Worm (Caenorhabditis elegans) whole organism, young adult: ENCODE data around the gene twk-7.
A peak's percentile ranks its signal among the peaks of the same experiment; 100 is the strongest.

Experiments used
- B0261.1 ChIP-seq: sonication (generic microtip); optimal IDR thresholded peaks from 2 replicates; lab custom pipeline; 2016; ENCODE audit warnings: mild to moderate bottlenecking, missing genetic modification characterization, moderate library complexity, missing compliant biosample characterization
- B0336.3 ChIP-seq: fragments of 200-800 bp; sonication (Bioruptor generic); IDR thresholded peaks from 2 replicates; pipeline ENCODE4 v1.3.6; 2022; ENCODE audit warnings: missing genetic modification characterization, missing compliant biosample characterization
- F10E7.11 ChIP-seq: sonication (generic microtip); optimal IDR thresholded peaks from 2 replicates; lab custom pipeline; 2017; ENCODE audit warnings: mild to moderate bottlenecking, missing genetic modification characterization, moderate library complexity, missing compliant biosample characterization
- F22D6.2 ChIP-seq: sonication (generic microtip); optimal IDR thresholded peaks from 2 replicates; lab custom pipeline; 2016; ENCODE audit warnings: mild to moderate bottlenecking, missing genetic modification characterization, missing compliant biosample characterization
- F55B11.4 ChIP-seq: sonication (generic microtip); optimal IDR thresholded peaks from 2 replicates; lab custom pipeline; 2016; ENCODE audit warnings: missing compliant biosample characterization, missing genetic modification characterization, borderline replicate concordance; ENCODE audit not compliant: insufficient read depth
- K12H6.12 ChIP-seq: fragments of 200-800 bp; sonication (Bioruptor generic); optimal IDR thresholded peaks from 2 replicates; lab custom pipeline; 2018; ENCODE audit warnings: mild to moderate bottlenecking, missing genetic modification characterization, missing compliant biosample characterization
- T26A5.8 ChIP-seq: sonication (generic microtip); optimal IDR thresholded peaks from 2 replicates; lab custom pipeline; 2016; ENCODE audit warnings: missing genetic modification characterization, missing compliant biosample characterization
- Y53G8AR.9 ChIP-seq: fragments of 200-800 bp; sonication (Bioruptor generic); conservative IDR thresholded peaks from 2 replicates; pipeline ENCODE4 v1.3.6; 2022; ENCODE audit warnings: missing genetic modification reagents, missing genetic modification characterization, missing compliant biosample characterization
- Y56A3A.18 ChIP-seq: fragments of 200-800 bp; sonication (Bioruptor generic); IDR thresholded peaks from 2 replicates; pipeline ENCODE4 v1.3.6; 2022; ENCODE audit warnings: missing genetic modification reagents, missing genetic modification characterization, missing compliant biosample characterization
- Y79H2A.3 ChIP-seq: fragments of 200-800 bp; sonication (Bioruptor generic); conservative IDR thresholded peaks from 2 replicates; pipeline ENCODE4 v1.3.6; 2022; ENCODE audit warnings: missing genetic modification reagents, missing genetic modification characterization, missing compliant biosample characterization
- aptf-2 ChIP-seq: fragments of 200-800 bp; sonication (Bioruptor generic); conservative IDR thresholded peaks from 2 replicates; pipeline ENCODE4 v1.3.6; 2022; ENCODE audit warnings: missing genetic modification reagents, missing genetic modification characterization, missing compliant biosample characterization
- aptf-3 ChIP-seq: fragments of 200-800 bp; sonication (Bioruptor generic); IDR thresholded peaks from 2 replicates; pipeline ENCODE4 v1.3.6; 2022; ENCODE audit warnings: missing genetic modification characterization, missing compliant biosample characterization
- athp-1 ChIP-seq: sonication (generic microtip); optimal IDR thresholded peaks from 2 replicates; lab custom pipeline; 2017; ENCODE audit warnings: mild to moderate bottlenecking, missing genetic modification characterization, missing compliant biosample characterization
- attf-3 ChIP-seq: fragments of 200-800 bp; sonication (Bioruptor generic); conservative IDR thresholded peaks from 2 replicates; pipeline ENCODE4 v1.3.6; 2022; ENCODE audit warnings: missing genetic modification reagents, missing genetic modification characterization, missing compliant biosample characterization
- bed-1 ChIP-seq: fragments of 200-800 bp; sonication (Bioruptor generic); IDR thresholded peaks from 2 replicates; pipeline ENCODE4 v1.3.6; 2022; ENCODE audit warnings: missing genetic modification reagents, missing genetic modification characterization, missing compliant biosample characterization
- ccch-3 ChIP-seq: fragments of 200-800 bp; sonication (Bioruptor generic); optimal IDR thresholded peaks from 2 replicates; lab custom pipeline; 2018; ENCODE audit warnings: mild to moderate bottlenecking, missing genetic modification characterization, missing compliant biosample characterization
- ceh-27 ChIP-seq: fragments of 200-800 bp; sonication (Bioruptor generic); optimal IDR thresholded peaks from 2 replicates; lab custom pipeline; 2018; ENCODE audit warnings: mild to moderate bottlenecking, missing genetic modification characterization, moderate library complexity, missing compliant biosample characterization
- ceh-40 ChIP-seq: fragments of 200-800 bp; sonication (Bioruptor generic); IDR thresholded peaks from 2 replicates; pipeline ENCODE4 v1.3.6; 2022; ENCODE audit warnings: missing genetic modification characterization, missing compliant biosample characterization
- ceh-91 ChIP-seq: fragments of 200-800 bp; sonication (Bioruptor generic); IDR thresholded peaks from 2 replicates; pipeline ENCODE4 v1.3.6; 2022; ENCODE audit warnings: missing genetic modification reagents, missing genetic modification characterization, missing compliant biosample characterization
- egl-18 ChIP-seq: fragments of 200-800 bp; sonication (Bioruptor generic); IDR thresholded peaks from 2 replicates; pipeline ENCODE4 v1.3.6; 2022; ENCODE audit warnings: missing genetic modification reagents, missing genetic modification characterization, missing compliant biosample characterization
- egl-44 ChIP-seq: fragments of 200-800 bp; sonication (Bioruptor generic); IDR thresholded peaks from 2 replicates; pipeline ENCODE4 v1.3.6; 2022; ENCODE audit warnings: missing genetic modification reagents, missing genetic modification characterization, missing compliant biosample characterization
- egrh-3 ChIP-seq: fragments of 200-800 bp; sonication (Bioruptor generic); IDR thresholded peaks from 2 replicates; pipeline ENCODE4 v1.3.6; 2022; ENCODE audit warnings: missing genetic modification reagents, missing genetic modification characterization, missing compliant biosample characterization
- ets-4 ChIP-seq: fragments of 200-800 bp; sonication (Bioruptor generic); optimal IDR thresholded peaks from 2 replicates; lab custom pipeline; 2018; ENCODE audit warnings: mild to moderate bottlenecking, missing genetic modification characterization, missing compliant biosample characterization
- gei-17 ChIP-seq: fragments of 200-800 bp; sonication (Bioruptor generic); optimal IDR thresholded peaks from 2 replicates; lab custom pipeline; 2018; ENCODE audit warnings: mild to moderate bottlenecking, missing genetic modification characterization, missing compliant biosample characterization
- him-1 ChIP-seq: sonication (generic microtip); optimal IDR thresholded peaks from 2 replicates; lab custom pipeline; 2016; ENCODE audit warnings: missing genotype, missing genetic modification reagents, missing genetic modification characterization, missing compliant biosample characterization
- hmg-20 ChIP-seq: fragments of 200-800 bp; sonication (Bioruptor generic); IDR thresholded peaks from 2 replicates; pipeline ENCODE4 v1.3.6; 2022; ENCODE audit warnings: missing genetic modification reagents, missing genetic modification characterization, missing compliant biosample characterization
- hsf-1 ChIP-seq: fragments of 200-800 bp; sonication (Bioruptor generic); IDR thresholded peaks from 2 replicates; pipeline ENCODE4 v1.3.6; 2022; ENCODE audit warnings: missing genetic modification reagents, missing genetic modification characterization, missing compliant biosample characterization
- lin-26 ChIP-seq: fragments of 200-800 bp; sonication (Bioruptor generic); IDR thresholded peaks from 2 replicates; pipeline ENCODE4 v1.3.6; 2022; ENCODE audit warnings: missing genetic modification reagents, missing genetic modification characterization, missing compliant biosample characterization
- lin-40 ChIP-seq: sonication (generic microtip); optimal IDR thresholded peaks from 2 replicates; lab custom pipeline; 2016; ENCODE audit warnings: missing genetic modification characterization, mild to moderate bottlenecking, missing compliant biosample characterization, missing genotype, missing genetic modification reagents
- lin-54 ChIP-seq: fragments of 200-800 bp; sonication (Bioruptor generic); optimal IDR thresholded peaks from 2 replicates; lab custom pipeline; 2018; ENCODE audit warnings: mild to moderate bottlenecking, missing genetic modification characterization, missing compliant biosample characterization
- lsl-1 ChIP-seq: fragments of 200-800 bp; sonication (Bioruptor generic); optimal IDR thresholded peaks from 2 replicates; lab custom pipeline; 2018; ENCODE audit warnings: mild to moderate bottlenecking, missing genetic modification characterization, moderate library complexity, missing compliant biosample characterization
- lsy-27 ChIP-seq: sonication (generic microtip); optimal IDR thresholded peaks from 2 replicates; lab custom pipeline; 2017; ENCODE audit warnings: missing genetic modification characterization, mild to moderate bottlenecking, missing compliant biosample characterization, antibody characterized with exemption, missing genotype, borderline replicate concordance; ENCODE audit not compliant: insufficient read depth
- madf-3 ChIP-seq: fragments of 200-800 bp; sonication (Bioruptor generic); IDR thresholded peaks from 2 replicates; pipeline ENCODE4 v1.3.6; 2022; ENCODE audit warnings: missing genetic modification reagents, missing genetic modification characterization, missing compliant biosample characterization
- mel-28 ChIP-seq: sonication (generic microtip); optimal IDR thresholded peaks from 2 replicates; lab custom pipeline; 2016; ENCODE audit warnings: borderline replicate concordance, mild to moderate bottlenecking, missing genetic modification characterization, missing compliant biosample characterization
- mes-4 ChIP-seq: sonication (generic microtip); optimal IDR thresholded peaks from 2 replicates; lab custom pipeline; 2016; ENCODE audit warnings: missing genotype, missing genetic modification characterization, missing compliant biosample characterization
- mxl-1 ChIP-seq: sonication (generic microtip); optimal IDR thresholded peaks from 2 replicates; lab custom pipeline; 2016; ENCODE audit warnings: missing genetic modification characterization, missing compliant biosample characterization
- nfya-2 ChIP-seq: fragments of 200-800 bp; sonication (Bioruptor generic); IDR thresholded peaks from 2 replicates; pipeline ENCODE4 v1.3.6; 2022; ENCODE audit warnings: missing genetic modification reagents, missing genetic modification characterization, missing compliant biosample characterization
- nhr-27 ChIP-seq: fragments of 200-800 bp; sonication (Bioruptor generic); optimal IDR thresholded peaks from 2 replicates; lab custom pipeline; 2018; ENCODE audit warnings: mild to moderate bottlenecking, missing genetic modification characterization, moderate library complexity, missing compliant biosample characterization
- repo-1 ChIP-seq: sonication (generic microtip); optimal IDR thresholded peaks from 2 replicates; lab custom pipeline; 2017; ENCODE audit warnings: mild to moderate bottlenecking, missing genetic modification characterization, missing compliant biosample characterization
- rpc-1 ChIP-seq, 2 experiments: fragments of 150-350 bp in 1 of 2; sonication (generic microtip) in 1 of 2; optimal IDR thresholded peaks; 2 replicates each; lab custom pipeline; 2014 to 2018; ENCODE audit warnings: missing biosample characterization in 1 of 2, missing genetic modification characterization in 1 of 2, missing genetic modification reagents in 1 of 2, missing genotype in 1 of 2
- snpc-1.3 ChIP-seq: sonication (generic microtip); optimal IDR thresholded peaks from 2 replicates; lab custom pipeline; 2017; ENCODE audit warnings: missing genetic modification characterization, mild to moderate bottlenecking, missing compliant biosample characterization, antibody characterized with exemption, moderate library complexity, missing genotype, missing genetic modification reagents; ENCODE audit not compliant: insufficient read depth
- somi-1 ChIP-seq: fragments of 200-800 bp; sonication (Bioruptor generic); optimal IDR thresholded peaks from 2 replicates; lab custom pipeline; 2018; ENCODE audit warnings: mild to moderate bottlenecking, missing genetic modification characterization, missing compliant biosample characterization
- sptf-2 ChIP-seq: fragments of 200-800 bp; sonication (Bioruptor generic); optimal IDR thresholded peaks from 2 replicates; lab custom pipeline; 2018; ENCODE audit warnings: mild to moderate bottlenecking, missing genetic modification characterization, missing compliant biosample characterization
- tbp1 ChIP-seq: fragments of 200-800 bp; sonication (Bioruptor generic); optimal IDR thresholded peaks from 2 replicates; lab custom pipeline; 2018; ENCODE audit warnings: mild to moderate bottlenecking, missing genetic modification characterization, missing compliant biosample characterization
- unc-130 ChIP-seq: sonication (generic microtip); optimal IDR thresholded peaks from 2 replicates; lab custom pipeline; 2016; ENCODE audit warnings: missing genetic modification reagents, missing genetic modification characterization, missing compliant biosample characterization
- unc-62 ChIP-seq: fragments of 150-350 bp; optimal IDR thresholded peaks from 2 replicates; lab custom pipeline; 2014; ENCODE audit warnings: missing biosample characterization, missing genetic modification reagents, missing genetic modification characterization
- ztf-22 ChIP-seq: fragments of 200-800 bp; sonication (Bioruptor generic); optimal IDR thresholded peaks from 2 replicates; lab custom pipeline; 2018; ENCODE audit warnings: mild to moderate bottlenecking, missing genetic modification characterization, moderate library complexity, missing compliant biosample characterization
- ztf-26 ChIP-seq: sonication (generic microtip); optimal IDR thresholded peaks from 2 replicates; lab custom pipeline; 2017; ENCODE audit warnings: missing genetic modification characterization, missing compliant biosample characterization
- ztf-3 ChIP-seq: fragments of 200-800 bp; sonication (Bioruptor generic); optimal IDR thresholded peaks from 2 replicates; lab custom pipeline; 2018; ENCODE audit warnings: mild to moderate bottlenecking, missing genetic modification characterization, missing compliant biosample characterization

The twk-7 gene

ce11 chrIII:8652922-8653321 is 9.4 kb upstream of the twk-7 start (continued):
- TF ChIP-seq hsf-1 (GFP tag; lab: Robert Waterston, UW) (no peak), aptf-3 (no peak), ztf-3 (GFP tag; lab: Kevin White, UChicago) (no peak), Y56A3A.18 (GFP tag; lab: Robert Waterston, UW) (0 out of 2 replicates have a peak, but pooled peaks have one; percentile 58), hmg-20 (no peak), T26A5.8 (no peak), nhr-27 (tag; lab: Kevin White, UChicago) (no peak), lin-40 (tag; lab: Kevin White, UChicago) (no peak), gei-17 (GFP tag; lab: Kevin White, UChicago) (no peak), lin-26 (GFP tag; lab: Robert Waterston, UW) (peak; percentile 75), egl-18 (GFP tag; lab: Robert Waterston, UW) (no peak), F10E7.11 (no peak), Y53G8AR.9 (0 out of 2 replicates have a peak, but pooled peaks have one; percentile 20), aptf-2 (GFP tag; lab: Robert Waterston, UW) (no peak), ets-4 (no peak), ceh-91 (GFP tag; lab: Robert Waterston, UW) (no peak), rpc-1 (optimal IDR thresholded peaks at IDR 0.05; lab: Kevin White, UChicago) (peak; percentile 69), rpc-1 (tag; optimal IDR thresholded peaks at IDR 0.05; lab: Kevin White, UChicago) (peak; percentile 75), madf-3 (GFP tag; lab: Robert Waterston, UW) (no peak), egl-44 (GFP tag; lab: Robert Waterston, UW) (peak; percentile 75), repo-1 (tag; lab: Kevin White, UChicago) (peak; percentile 22), somi-1 (GFP tag; lab: Kevin White, UChicago) (no peak), ceh-27 (GFP tag; lab: Kevin White, UChicago) (peak; percentile 42), him-1 (tag; lab: Kevin White, UChicago) (no peak), ceh-40 (no peak), attf-3 (no peak), lin-54 (GFP tag; lab: Kevin White, UChicago) (peak; percentile 49), lsl-1 (GFP tag; lab: Kevin White, UChicago) (no peak), ztf-22 (GFP tag; lab: Kevin White, UChicago) (no peak), bed-1 (GFP tag; lab: Robert Waterston, UW) (no peak), mes-4 (tag; lab: Kevin White, UChicago) (no peak), mel-28 (tag; lab: Kevin White, UChicago) (peak; percentile 13), B0336.3 (GFP tag; lab: Robert Waterston, UW) (0 out of 2 replicates have a peak, but pooled peaks have one; percentile 18), sptf-2 (no peak), Y79H2A.3 (GFP tag; lab: Robert Waterston, UW) (no peak), snpc-1.3 (tag; lab: Kevin White, UChicago) (peak; percentile 7), B0261.1 (tag; lab: Kevin White, UChicago) (peak; percentile 75), F22D6.2 (tag; lab: Kevin White, UChicago) (peak; percentile 25), tbp1 (GFP tag; lab: Kevin White, UChicago) (peak; percentile 89), unc-130 (no peak), nfya-2 (no peak), egrh-3 (peak; percentile 13; the same call in 1 of the 2 replicates), unc-62 (no peak), athp-1 (no peak), K12H6.12 (tag; lab: Kevin White, UChicago) (no peak), lsy-27 (tag; lab: Kevin White, UChicago) (no peak), F55B11.4 (no peak), ztf-26 (tag; lab: Kevin White, UChicago) (peak; percentile 37), mxl-1 (no peak), ccch-3 (GFP tag; lab: Kevin White, UChicago) (no peak)
